Fruit fly (Drosophila melanogaster) whole organism, embryonic: ENCODE data around the gene Drsl4.

ENCODE experiments used
- Bteb2 ChIP-seq: fragments of 200-800 bp; sonication (Bioruptor generic); optimal IDR thresholded peaks from 2 replicates; lab custom pipeline; 2016; ENCODE audit warnings: missing biosample characterization, missing genetic modification characterization
- CG10209 ChIP-seq: fragments of 200-800 bp; sonication (Bioruptor generic); optimal IDR thresholded peaks from 3 replicates; lab custom pipeline; 2017; ENCODE audit warnings: missing biosample characterization, mild to moderate bottlenecking, missing genetic modification characterization, missing genetic modification reagents
- CG10274 ChIP-seq: fragments of 200-800 bp; sonication (Bioruptor generic); optimal IDR thresholded peaks from 3 replicates; lab custom pipeline; 2017; ENCODE audit warnings: missing biosample characterization, mild to moderate bottlenecking, missing genetic modification characterization
- CG11247 ChIP-seq: fragments of 200-800 bp; sonication (Bioruptor generic); IDR thresholded peaks from 2 replicates; pipeline ENCODE4 v1.3.6; 2022; ENCODE audit warnings: missing biosample characterization, missing genetic modification characterization
- CG11504 ChIP-seq: fragments of 200-800 bp; sonication (Bioruptor generic); optimal IDR thresholded peaks from 3 replicates; lab custom pipeline; 2019; ENCODE audit warnings: missing biosample characterization, mild to moderate bottlenecking, missing genetic modification characterization, moderate library complexity
- CG12219 ChIP-seq: fragments of 200-800 bp; sonication (Bioruptor generic); optimal IDR thresholded peaks from 3 replicates; lab custom pipeline; 2018; ENCODE audit warnings: missing biosample characterization, mild to moderate bottlenecking, missing genetic modification characterization
- CG12659 ChIP-seq: fragments of 200-800 bp; sonication (Bioruptor generic); optimal IDR thresholded peaks from 3 replicates; lab custom pipeline; 2017; ENCODE audit warnings: mild to moderate bottlenecking, missing biosample characterization, missing genetic modification reagents, missing genetic modification characterization
- CG12744 ChIP-seq: fragments of 200-800 bp; sonication (Bioruptor generic); optimal IDR thresholded peaks from 2 replicates; lab custom pipeline; 2016; ENCODE audit warnings: missing biosample characterization, missing genetic modification characterization
- CG13424 ChIP-seq: fragments of 200-800 bp; sonication (Bioruptor generic); optimal IDR thresholded peaks from 2 replicates; lab custom pipeline; 2019; ENCODE audit warnings: missing biosample characterization, mild to moderate bottlenecking, missing genetic modification characterization, moderate library complexity
- CG1529 ChIP-seq: fragments of 200-800 bp; sonication (Bioruptor generic); optimal IDR thresholded peaks from 3 replicates; lab custom pipeline; 2018; ENCODE audit warnings: missing biosample characterization, missing genetic modification characterization
- CG17912 ChIP-seq: fragments of 200-800 bp; sonication (Bioruptor generic); optimal IDR thresholded peaks from 2 replicates; lab custom pipeline; 2018; ENCODE audit warnings: missing biosample characterization, mild to moderate bottlenecking, missing genetic modification characterization
- CG2199 ChIP-seq: fragments of 200-800 bp; sonication (Bioruptor generic); IDR thresholded peaks from 3 replicates; pipeline ENCODE4 v1.3.6; 2022; ENCODE audit warnings: missing biosample characterization, missing genetic modification characterization
- CG2712 ChIP-seq: fragments of 200-800 bp; optimal IDR thresholded peaks from 3 replicates; lab custom pipeline; 2019; ENCODE audit warnings: missing biosample characterization, mild to moderate bottlenecking, missing genetic modification characterization, moderate library complexity
- CG4360 ChIP-seq: fragments of 200-800 bp; sonication (Bioruptor generic); IDR thresholded peaks from 2 replicates; pipeline ENCODE4 v1.3.6; 2022; ENCODE audit warnings: missing biosample characterization, missing genetic modification characterization
- CG6254 ChIP-seq: fragments of 200-800 bp; sonication (Bioruptor generic); optimal IDR thresholded peaks from 3 replicates; lab custom pipeline; 2017; ENCODE audit warnings: mild to moderate bottlenecking, missing biosample characterization, missing genetic modification reagents, missing genetic modification characterization
- CG6854 ChIP-seq: fragments of 200-800 bp; sonication (Bioruptor generic); optimal IDR thresholded peaks from 3 replicates; lab custom pipeline; 2017; ENCODE audit warnings: missing biosample characterization, mild to moderate bottlenecking, missing genetic modification characterization
- CG7372 ChIP-seq: fragments of 200-800 bp; sonication (Bioruptor generic); IDR thresholded peaks from 2 replicates; pipeline ENCODE4 v1.3.6; 2022; ENCODE audit warnings: missing biosample characterization, missing genetic modification characterization
- CG8089 ChIP-seq: fragments of 200-800 bp; sonication (Bioruptor generic); optimal IDR thresholded peaks from 3 replicates; lab custom pipeline; 2016; ENCODE audit warnings: missing biosample characterization, missing genetic modification characterization
- CG8478 ChIP-seq: fragments of >200 bp; optimal IDR thresholded peaks from 2 replicates; lab custom pipeline; 2018
- CG8944 ChIP-seq: fragments of 200-800 bp; sonication (Bioruptor generic); optimal IDR thresholded peaks from 3 replicates; lab custom pipeline; 2016; ENCODE audit warnings: missing biosample characterization, missing genetic modification characterization
- Chrac-16 ChIP-seq: fragments of 200-800 bp; sonication (Bioruptor generic); optimal IDR thresholded peaks from 3 replicates; lab custom pipeline; 2016; ENCODE audit warnings: missing biosample characterization, missing genetic modification characterization
- CkIIα-i1 ChIP-seq: fragments of 200-800 bp; sonication (Bioruptor generic); IDR thresholded peaks from 2 replicates; pipeline ENCODE4 v1.3.6; 2022; ENCODE audit warnings: missing biosample characterization, missing genetic modification characterization
- Dbx ChIP-seq: fragments of 200-800 bp; sonication (Bioruptor generic); IDR thresholded peaks from 3 replicates; pipeline ENCODE4 v1.3.6; 2022; ENCODE audit warnings: missing biosample characterization, missing genetic modification characterization
- Dip3 ChIP-seq: fragments of 200-800 bp; sonication (Bioruptor generic); optimal IDR thresholded peaks from 3 replicates; lab custom pipeline; 2016; ENCODE audit warnings: missing biosample characterization, missing genetic modification characterization
- HLH3B ChIP-seq: fragments of 200-800 bp; sonication (Bioruptor generic); IDR thresholded peaks from 2 replicates; pipeline ENCODE4 v1.3.6; 2022; ENCODE audit warnings: missing biosample characterization, missing genetic modification characterization
- HLHmδ ChIP-seq: fragments of 200-800 bp; sonication (Bioruptor generic); optimal IDR thresholded peaks from 2 replicates; lab custom pipeline; 2018; ENCODE audit warnings: missing biosample characterization, mild to moderate bottlenecking, missing genetic modification characterization, moderate library complexity
- NC2α ChIP-seq: fragments of 200-800 bp; sonication (Bioruptor generic); optimal IDR thresholded peaks from 2 replicates; lab custom pipeline; 2016; ENCODE audit warnings: missing biosample characterization, missing genetic modification characterization
- Optix ChIP-seq: fragments of 200-800 bp; sonication (Bioruptor generic); IDR thresholded peaks from 3 replicates; pipeline ENCODE4 v1.3.6; 2022; ENCODE audit warnings: missing biosample characterization, missing genetic modification characterization
- Vsx1 ChIP-seq: fragments of 200-800 bp; sonication (Bioruptor generic); optimal IDR thresholded peaks from 2 replicates; lab custom pipeline; 2017; ENCODE audit warnings: missing biosample characterization, mild to moderate bottlenecking, missing genetic modification characterization, missing genetic modification reagents
- al ChIP-seq: fragments of 200-800 bp; sonication (Bioruptor generic); IDR thresholded peaks from 2 replicates; pipeline ENCODE4 v1.3.6; 2022; ENCODE audit warnings: missing biosample characterization, missing genetic modification characterization
- bigmax ChIP-seq: fragments of 200-800 bp; sonication (Bioruptor generic); optimal IDR thresholded peaks from 2 replicates; lab custom pipeline; 2018; ENCODE audit warnings: missing biosample characterization, mild to moderate bottlenecking, missing genetic modification characterization
- chif ChIP-seq, 2 experiments: fragments of 200-800 bp; sonication (Bioruptor generic); optimal IDR thresholded peaks; 3 replicates each; lab custom pipeline; 2016; ENCODE audit warnings: missing biosample characterization in 2 of 2, missing genetic modification characterization in 2 of 2
- crc ChIP-seq: fragments of 200-800 bp; sonication (Bioruptor generic); optimal IDR thresholded peaks from 2 replicates; lab custom pipeline; 2016; ENCODE audit warnings: missing biosample characterization, missing genetic modification characterization
- crp ChIP-seq, 2 experiments: fragments of 200-800 bp; sonication (Bioruptor generic); optimal IDR thresholded peaks; 2 replicates in 1 of 2; 3 replicates in 1 of 2; lab custom pipeline; 2017; ENCODE audit warnings: missing biosample characterization in 2 of 2, missing genetic modification characterization in 2 of 2, mild to moderate bottlenecking in 1 of 2, moderate library complexity in 1 of 2
- dmrt11E ChIP-seq: fragments of 200-800 bp; sonication (Bioruptor generic); optimal IDR thresholded peaks from 3 replicates; lab custom pipeline; 2018; ENCODE audit warnings: missing biosample characterization, mild to moderate bottlenecking, missing genetic modification characterization, moderate library complexity
- exex ChIP-seq: fragments of 200-800 bp; sonication (Bioruptor generic); optimal IDR thresholded peaks from 4 replicates; lab custom pipeline; 2018; ENCODE audit warnings: missing biosample characterization, mild to moderate bottlenecking, missing genetic modification characterization, moderate library complexity
- gro ChIP-seq: fragments of 200-800 bp; sonication (Bioruptor generic); optimal IDR thresholded peaks from 2 replicates; lab custom pipeline; 2016; ENCODE audit warnings: missing biosample characterization, missing genetic modification characterization
- her ChIP-seq: fragments of 200-800 bp; sonication (Bioruptor generic); optimal IDR thresholded peaks from 2 replicates; lab custom pipeline; 2016; ENCODE audit warnings: missing biosample characterization, missing genetic modification characterization
- hkb ChIP-seq, 2 experiments: fragments of 200-800 bp in 1 of 2; fragments of >200 bp in 1 of 2; sonication (Bioruptor generic) in 1 of 2; IDR thresholded peaks in 1 of 2; optimal IDR thresholded peaks in 1 of 2; 2 replicates each; pipeline versions ENCODE4 v1.3.6 to Lab custom; 2017 to 2022; ENCODE audit warnings: missing biosample characterization in 1 of 2, missing genetic modification characterization in 1 of 2
- jing ChIP-seq: fragments of 200-800 bp; sonication (Bioruptor generic); optimal IDR thresholded peaks from 2 replicates; lab custom pipeline; 2018; ENCODE audit warnings: missing biosample characterization, mild to moderate bottlenecking, missing genetic modification characterization
- klu ChIP-seq: fragments of 200-800 bp; sonication (Bioruptor generic); IDR thresholded peaks from 2 replicates; pipeline ENCODE4 v1.3.6; 2022; ENCODE audit warnings: missing biosample characterization, missing genetic modification characterization
- lmd ChIP-seq: fragments of 200-800 bp; sonication (Bioruptor generic); IDR thresholded peaks from 2 replicates; pipeline ENCODE4 v1.3.6; 2022; ENCODE audit warnings: missing biosample characterization, missing genetic modification characterization
- odd ChIP-seq: fragments of 200-800 bp; sonication (Bioruptor generic); optimal IDR thresholded peaks from 2 replicates; lab custom pipeline; 2017; ENCODE audit warnings: missing biosample characterization, mild to moderate bottlenecking, missing genetic modification characterization
- onecut ChIP-seq: fragments of 200-800 bp; sonication (Bioruptor generic); IDR thresholded peaks from 2 replicates; pipeline ENCODE4 v1.3.6; 2022; ENCODE audit warnings: missing biosample characterization, missing genetic modification characterization
- sc ChIP-seq, 3 experiments: fragments of >200 bp in 2 of 3; fragments of 200-800 bp in 1 of 3; sonication (Bioruptor generic) in 1 of 3; optimal IDR thresholded peaks; 2 replicates in 2 of 3; 3 replicates in 1 of 3; lab custom pipeline; 2017; ENCODE audit warnings: mild to moderate bottlenecking in 1 of 3, missing biosample characterization in 1 of 3, missing genetic modification characterization in 1 of 3, missing genetic modification reagents in 1 of 3
- seq ChIP-seq: fragments of 200-800 bp; sonication (Bioruptor generic); IDR thresholded peaks from 2 replicates; pipeline ENCODE4 v1.3.6; 2022; ENCODE audit warnings: missing biosample characterization, missing genetic modification characterization
- sqz ChIP-seq: fragments of 200-800 bp; sonication (Bioruptor generic); optimal IDR thresholded peaks from 3 replicates; lab custom pipeline; 2018; ENCODE audit warnings: missing biosample characterization, mild to moderate bottlenecking, missing genetic modification characterization
- stwl ChIP-seq: fragments of 200-800 bp; sonication (Bioruptor generic); optimal IDR thresholded peaks from 3 replicates; lab custom pipeline; 2018; ENCODE audit warnings: missing biosample characterization, mild to moderate bottlenecking, missing genetic modification characterization, moderate library complexity
- toy ChIP-seq: fragments of 200-800 bp; sonication (Bioruptor generic); IDR thresholded peaks from 2 replicates; pipeline ENCODE4 v1.3.6; 2022; ENCODE audit warnings: missing biosample characterization, missing genetic modification characterization
- zfh2 ChIP-seq: fragments of 200-800 bp; sonication (Bioruptor generic); optimal IDR thresholded peaks from 2 replicates; lab custom pipeline; 2016; ENCODE audit warnings: missing biosample characterization, missing genetic modification characterization

Drsl4 gene

dm6 chr3L:3303087-3303526, 12.3 kb upstream of the Drsl4 start, which contains the start of gene CG14968 (continued):
- peak; percentile 94 for TF ChIP-seq CG7372 (GFP tag; lab: Robert Waterston, UW)
- TF ChIP-seq NC2α (GFP tag; lab: Kevin White, UChicago), result peak; percentile 13
- peak; percentile 83 for TF ChIP-seq Dip3
- no peak for TF ChIP-seq sc (optimal IDR thresholded peaks at IDR 0.05; lab: Kevin White, UChicago)
- peak; percentile 81 for TF ChIP-seq sc (GFP tag; optimal IDR thresholded peaks at IDR 0.05; lab: Kevin White, UChicago)
- peak; percentile 71 for TF ChIP-seq CG10274 (GFP tag; lab: Kevin White, UChicago)
- peak; percentile 41 to 67 for TF ChIP-seq chif (GFP tag; optimal IDR thresholded peaks at IDR 0.05; lab: Kevin White, UChicago)
- TF ChIP-seq CG10209 (GFP tag; lab: Kevin White, UChicago), result peak; percentile 93
- TF ChIP-seq CG8089, result peak; percentile 65
- TF ChIP-seq klu, result peak; percentile 90
- TF ChIP-seq onecut, result peak; percentile 86
- TF ChIP-seq CG11247 (GFP tag; lab: Robert Waterston, UW), result peak; percentile 97
- TF ChIP-seq Dbx (GFP tag; lab: Robert Waterston, UW), result peak; percentile 97
- TF ChIP-seq al, result peak; percentile 94
- peak; percentile 90 for TF ChIP-seq Bteb2 (GFP tag; lab: Kevin White, UChicago)
- TF ChIP-seq CG4360 (GFP tag; lab: Robert Waterston, UW), result peak; percentile 67
- peak; percentile 88 for TF ChIP-seq odd
- TF ChIP-seq CG12744 (GFP tag; lab: Kevin White, UChicago), result peak; percentile 62
- TF ChIP-seq HLHmδ (GFP tag; lab: Kevin White, UChicago), result no peak
- peak; percentile 36 for TF ChIP-seq jing (GFP tag; lab: Kevin White, UChicago)
- no peak for TF ChIP-seq hkb (optimal IDR thresholded peaks at IDR 0.05; lab: Kevin White, UChicago)
- TF ChIP-seq hkb (GFP tag; IDR thresholded peaks at IDR 0.05; lab: Robert Waterston, UW), result peak; percentile 97
- peak; percentile 81 for TF ChIP-seq CG6254 (GFP tag; lab: Kevin White, UChicago)
- TF ChIP-seq exex (tag; lab: Kevin White, UChicago), result peak; percentile 73
- TF ChIP-seq CG6854, result peak; percentile 86
- TF ChIP-seq stwl (tag; lab: Kevin White, UChicago), result no peak
- peak; percentile 36 for TF ChIP-seq her (GFP tag; lab: Kevin White, UChicago)
- TF ChIP-seq CG2712, result peak; percentile 87
- peak; percentile 96 for TF ChIP-seq seq
- TF ChIP-seq sqz, result peak; percentile 70
- peak; percentile 74 for TF ChIP-seq bigmax
- peak in 1 of 2 experiments; percentile 51 for TF ChIP-seq crp (GFP tag; optimal IDR thresholded peaks at IDR 0.05; lab: Kevin White, UChicago)
- TF ChIP-seq CG2199 (GFP tag; lab: Robert Waterston, UW), result peak; percentile 81; the same call in 2 of the 3 replicates
- TF ChIP-seq lmd (GFP tag; lab: Robert Waterston, UW), result peak; percentile 96
- TF ChIP-seq CG12659 (GFP tag; lab: Kevin White, UChicago), result peak; percentile 95
- TF ChIP-seq CG8478 (lab: Kevin White, UChicago), result no peak
- peak; percentile 96 for TF ChIP-seq HLH3B (GFP tag; lab: Robert Waterston, UW)
- TF ChIP-seq crc (GFP tag; lab: Kevin White, UChicago), result peak; percentile 52
- peak; percentile 55 for TF ChIP-seq Vsx1 (GFP tag; lab: Kevin White, UChicago)
- TF ChIP-seq CG1529 (GFP tag; lab: Kevin White, UChicago), result peak; percentile 74
- peak; percentile 34 for TF ChIP-seq CG8944
- TF ChIP-seq CG12219 (GFP tag; lab: Kevin White, UChicago), result peak; percentile 77
- peak; percentile 96 for TF ChIP-seq CG13424
- TF ChIP-seq Chrac-16, result peak; percentile 91
- peak; percentile 85 for TF ChIP-seq Optix
- TF ChIP-seq gro (GFP tag; lab: Kevin White, UChicago), result peak; percentile 75
- peak; percentile 95 for TF ChIP-seq CG11504 (tag; lab: Kevin White, UChicago)
- TF ChIP-seq CkIIα-i1 (GFP tag; lab: Robert Waterston, UW), result peak; percentile 77
- peak; percentile 78 for TF ChIP-seq dmrt11E
- TF ChIP-seq toy, result peak; percentile 90
- peak; percentile 76 for TF ChIP-seq CG17912 (GFP tag; lab: Kevin White, UChicago)
- peak; percentile 75 for TF ChIP-seq zfh2 (GFP tag; lab: Kevin White, UChicago)
